Worm (Caenorhabditis elegans): ENCODE data around the gene kin-19.

Gene kin-19

DNA sequence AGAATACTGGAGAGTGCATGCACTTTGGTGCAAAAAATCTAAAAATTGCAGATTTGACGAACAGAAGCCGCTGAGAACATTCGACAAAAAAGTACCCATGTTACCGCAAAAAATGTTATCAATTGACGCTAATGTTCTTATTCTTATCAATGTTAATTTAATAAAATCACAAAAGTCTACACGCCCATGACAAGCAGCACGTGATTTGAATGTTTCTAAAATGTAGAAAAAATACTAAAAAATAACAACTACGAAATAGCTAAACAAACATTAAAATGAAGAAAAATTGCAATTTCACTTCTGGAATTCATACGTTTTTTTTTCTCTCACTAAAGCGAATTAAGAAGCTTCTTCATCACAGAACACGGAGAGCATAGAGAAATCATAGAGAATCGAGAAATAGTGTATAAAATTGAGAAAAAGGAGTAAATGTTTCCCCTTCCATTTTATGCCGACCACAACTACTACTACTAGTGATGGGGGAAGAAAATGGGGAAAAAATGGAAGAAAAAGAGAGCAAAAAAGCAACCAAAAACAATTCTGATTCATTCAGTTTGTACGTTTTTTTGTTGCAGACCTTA is 2.0 kb upstream of the kin-19 start:
- peak; percentile 2 for TF ChIP-seq ama-1 (optimal IDR thresholded peaks at IDR 0.05)
- peak; percentile 74 for TF ChIP-seq pha-4 (tag; optimal IDR thresholded peaks at IDR 0.05)
- TF ChIP-seq nhr-77 (tag; optimal IDR thresholded peaks at IDR 0.05), result no peak
- peak; percentile 18 for TF ChIP-seq pqm-1 (tag; optimal IDR thresholded peaks at IDR 0.05)
- no peak for TF ChIP-seq zag-1 (tag; optimal IDR thresholded peaks at IDR 0.05)
- TF ChIP-seq elt-2 (tag; optimal IDR thresholded peaks at IDR 0.05), result peak; percentile 70
- peak; percentile 50 for TF ChIP-seq nfya-1 (tag; optimal IDR thresholded peaks at IDR 0.05; ENCODE audit: insufficient read depth)
- TF ChIP-seq lin-15B (tag; optimal IDR thresholded peaks at IDR 0.05), result peak; percentile 40
- TF ChIP-seq hmg-11 (tag; optimal IDR thresholded peaks at IDR 0.05), result peak; percentile 38

DNA sequence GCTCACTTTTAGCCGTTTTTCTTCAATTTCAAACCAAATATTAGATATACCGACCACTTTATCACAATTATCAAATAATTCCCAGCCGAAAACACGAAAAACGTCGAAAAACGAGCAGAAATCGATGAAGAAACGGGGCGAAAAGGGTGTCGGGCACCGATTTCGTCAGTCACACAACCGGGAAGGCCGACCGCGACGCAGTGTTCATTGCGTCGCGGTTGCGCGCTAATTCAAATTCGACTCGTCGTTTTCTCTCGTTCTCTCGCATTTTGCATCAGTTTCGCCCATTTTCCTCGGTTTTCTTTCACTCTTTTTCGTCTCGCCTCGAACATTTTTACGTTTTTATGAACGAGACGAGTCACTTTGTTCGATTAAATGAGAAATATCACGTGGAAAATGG is 1.1 kb upstream of the kin-19 start:
- peak; percentile 57 for TF ChIP-seq jun-1 (tag; optimal IDR thresholded peaks at IDR 0.05)
- peak; percentile 65 for TF ChIP-seq pha-4 (tag; optimal IDR thresholded peaks at IDR 0.05)
- TF ChIP-seq lin-15B (tag; optimal IDR thresholded peaks at IDR 0.05), result peak; percentile 99
- TF ChIP-seq elt-2 (tag; optimal IDR thresholded peaks at IDR 0.05), result peak; percentile 42
- peak; percentile 81 for TF ChIP-seq egl-5 (tag; optimal IDR thresholded peaks at IDR 0.05)
- no peak for TF ChIP-seq nhr-77 (tag; optimal IDR thresholded peaks at IDR 0.05)
- peak; percentile 13 for TF ChIP-seq fkh-10 (GFP tag; optimal IDR thresholded peaks at IDR 0.05)
- TF ChIP-seq sea-2 (GFP tag; optimal IDR thresholded peaks at IDR 0.05), result no peak
- peak; percentile 82 for TF ChIP-seq nhr-23 (tag; optimal IDR thresholded peaks at IDR 0.05)
- peak; percentile 64 for TF ChIP-seq snpc-4 (tag; optimal IDR thresholded peaks at IDR 0.05)
- TF ChIP-seq lin-39 (tag; optimal IDR thresholded peaks at IDR 0.05), result peak; percentile 95
- TF ChIP-seq ceh-9 (tag; optimal IDR thresholded peaks at IDR 0.05), result no peak
- no peak for TF ChIP-seq aly-2 (tag; optimal IDR thresholded peaks at IDR 0.05)
- peak in 1 of 3 experiments; percentile 18 for TF ChIP-seq elt-3 (tag; optimal IDR thresholded peaks at IDR 0.05)
- TF ChIP-seq nhr-43 (tag; optimal IDR thresholded peaks at IDR 0.05; ENCODE audit: poor library complexity, severe bottlenecking), result peak; percentile 10
- TF ChIP-seq tbx-2 (tag; optimal IDR thresholded peaks at IDR 0.05), result no peak
- peak; percentile 60 for TF ChIP-seq ama-1 (optimal IDR thresholded peaks at IDR 0.05)
- no peak for TF ChIP-seq elt-1 (tag; optimal IDR thresholded peaks at IDR 0.05)
- no peak for TF ChIP-seq mdl-1 (tag; optimal IDR thresholded peaks at IDR 0.05)
- no peak for TF ChIP-seq R02D3.7 (tag; optimal IDR thresholded peaks at IDR 0.05)
- TF ChIP-seq pqm-1 (tag; optimal IDR thresholded peaks at IDR 0.05), result peak; percentile 21
- peak; percentile 61 for TF ChIP-seq lsy-12 (tag; optimal IDR thresholded peaks at IDR 0.05)
- TF ChIP-seq nfya-1 (tag; optimal IDR thresholded peaks at IDR 0.05; ENCODE audit: insufficient read depth), result peak; percentile 84
- no peak for TF ChIP-seq zag-1 (tag; optimal IDR thresholded peaks at IDR 0.05)
- no peak for TF ChIP-seq nhr-28 (tag; optimal IDR thresholded peaks at IDR 0.05)
- TF ChIP-seq skn-1 (tag; optimal IDR thresholded peaks at IDR 0.05), result no peak
- peak; percentile 92 for TF ChIP-seq nhr-25 (tag; optimal IDR thresholded peaks at IDR 0.05)
- peak; percentile 62 for TF ChIP-seq hmg-11 (tag; optimal IDR thresholded peaks at IDR 0.05)

DNA sequence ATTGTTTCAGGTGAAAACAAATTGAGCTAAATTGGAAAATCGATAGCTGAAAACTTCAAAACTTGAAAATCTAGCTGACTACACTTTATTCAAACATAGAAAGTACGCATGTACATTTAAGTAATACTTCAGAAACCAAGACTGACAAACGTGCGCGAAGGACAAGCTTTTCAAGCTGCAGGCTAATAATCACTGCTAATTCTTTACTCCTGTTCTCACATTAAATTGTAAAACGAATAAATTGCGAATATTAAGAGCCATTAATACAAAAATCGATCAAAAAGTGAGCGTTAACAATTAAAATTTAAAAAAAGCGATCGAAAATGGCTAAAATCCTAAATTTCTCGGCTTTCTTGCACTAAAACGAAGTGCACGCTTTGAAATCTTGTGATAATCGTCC is 628 bp upstream of the kin-19 start:
- TF ChIP-seq nhr-11 (tag; optimal IDR thresholded peaks at IDR 0.05) (no peak), egl-27 (tag; optimal IDR thresholded peaks at IDR 0.05) (no peak), daf-12 (tag; optimal IDR thresholded peaks at IDR 0.05) (no peak), elt-2 (tag; optimal IDR thresholded peaks at IDR 0.05) (no peak), lin-15B (tag; optimal IDR thresholded peaks at IDR 0.05) (no peak), nfya-1 (tag; optimal IDR thresholded peaks at IDR 0.05; ENCODE audit: insufficient read depth) (no peak), nhr-237 (tag; optimal IDR thresholded peaks at IDR 0.05) (no peak), mdl-1 (tag; optimal IDR thresholded peaks at IDR 0.05) (no peak), skn-1 (tag; optimal IDR thresholded peaks at IDR 0.05) (no peak)

DNA sequence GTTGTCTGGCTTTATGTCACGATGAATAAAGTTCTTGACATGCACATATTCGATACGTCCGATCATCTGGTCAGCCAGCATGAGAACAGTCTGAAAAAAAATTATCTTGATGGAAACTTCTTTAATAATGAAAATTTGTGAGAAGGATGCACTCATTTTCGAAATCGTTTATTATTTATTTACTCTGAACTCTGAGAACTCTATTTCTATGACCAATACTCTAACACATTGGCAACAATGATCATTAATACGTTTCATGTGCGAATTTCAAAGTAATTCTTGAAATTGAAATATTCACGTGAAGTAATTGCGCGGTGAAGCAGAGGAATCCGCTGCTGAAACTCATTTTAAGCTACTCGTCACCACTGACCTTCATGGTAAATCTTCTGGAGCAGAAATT is 779 bp downstream of the kin-19 start:
- TF ChIP-seq egl-27 (tag; optimal IDR thresholded peaks at IDR 0.05), result no peak
- no peak for TF ChIP-seq pqm-1 (tag; optimal IDR thresholded peaks at IDR 0.05)
- TF ChIP-seq nhr-11 (tag; optimal IDR thresholded peaks at IDR 0.05), result no peak
- TF ChIP-seq lin-15B (tag; optimal IDR thresholded peaks at IDR 0.05), result no peak
- TF ChIP-seq ceh-82 (tag; optimal IDR thresholded peaks at IDR 0.05), result no peak
- no peak for TF ChIP-seq ceh-28 (tag; optimal IDR thresholded peaks at IDR 0.05)

DNA sequence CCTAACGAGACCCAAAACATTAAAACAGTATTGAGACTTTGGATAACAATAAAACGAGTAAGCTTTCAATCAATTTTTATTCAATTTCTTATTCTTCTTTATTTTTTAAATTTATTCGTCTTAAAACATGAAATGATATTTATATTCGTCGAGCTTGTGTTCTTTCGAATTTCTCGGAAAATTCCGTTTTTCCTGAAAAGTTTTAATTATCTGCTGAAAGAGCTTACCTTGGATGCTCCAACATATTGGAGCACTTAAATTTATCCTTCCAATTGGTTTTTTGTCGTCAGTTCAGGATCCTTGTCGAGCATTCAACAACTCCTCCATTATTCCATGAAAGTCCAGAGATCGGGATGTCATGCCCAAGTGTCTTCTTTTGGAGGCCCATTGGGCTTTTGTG is 3.0 kb downstream of the kin-19 start:
- no peak for TF ChIP-seq ama-1 (optimal IDR thresholded peaks at IDR 0.05)
- TF ChIP-seq unc-62 (GFP tag; optimal IDR thresholded peaks at IDR 0.05), result no peak

Measured in whole organism, L3 larva.